Worm (Caenorhabditis elegans): ENCODE measurements around the gene arrd-18.
A peak's percentile ranks its signal among the peaks of the same experiment; 100 is the strongest.

Gene arrd-18

DNA sequence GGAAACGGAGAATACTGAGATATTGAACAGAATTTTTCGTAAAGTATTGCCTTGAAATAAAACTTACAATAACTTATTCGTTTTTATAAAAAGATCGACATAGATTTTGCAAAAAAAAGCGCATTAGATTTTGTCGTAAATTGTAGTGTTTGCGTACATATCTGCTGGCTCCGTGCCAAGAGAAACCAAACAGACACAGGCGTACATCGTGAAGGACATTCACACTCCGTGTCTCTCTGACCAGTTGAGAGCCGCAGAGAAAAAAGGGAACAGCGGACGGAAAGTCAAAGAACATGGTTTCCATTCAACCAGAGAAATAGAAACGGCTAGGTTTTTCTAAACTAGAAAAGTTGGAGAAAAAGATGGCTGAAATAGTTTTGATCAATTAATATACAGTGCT, 3.4 kb upstream of the arrd-18 start, which contains the start of gene arrd-19 (continued):
- TF ChIP-seq lin-29 (GFP tag; IDR thresholded peaks at IDR 0.05) (peak; percentile 58; the same call in 1 of the 2 replicates), dpl-1 (GFP tag; optimal IDR thresholded peaks at IDR 0.05) (peak; percentile 66), nhr-25 (tag; optimal IDR thresholded peaks at IDR 0.05; ENCODE audit: borderline replicate concordance, insufficient read depth) (peak; percentile 53), ctbp-1 (GFP tag; IDR thresholded peaks at IDR 0.05) (peak; percentile 86), daf-16 (GFP tag; optimal IDR thresholded peaks at IDR 0.05) (peak in 1 of 2 experiments; percentile 5), daf-16 (tag; optimal IDR thresholded peaks at IDR 0.05) (peak; percentile 62), pha-4 (GFP tag; IDR thresholded peaks at IDR 0.05) (no peak), pha-4 (tag; optimal IDR thresholded peaks at IDR 0.05) (peak; percentile 54), egl-43 (GFP tag; IDR thresholded peaks at IDR 0.05) (no peak; the same call in 1 of the 2 replicates), ceh-20 (GFP tag; IDR thresholded peaks at IDR 0.05) (peak; percentile 61; the same call in 1 of the 2 replicates), mdt-29 (GFP tag; IDR thresholded peaks at IDR 0.05) (no peak), unc-62 (GFP tag; optimal IDR thresholded peaks at IDR 0.05 in 1 of 2) (peak in 1 of 2 experiments; percentile 97), unc-62 (tag; optimal IDR thresholded peaks at IDR 0.05) (no peak), dmd-6 (GFP tag; IDR thresholded peaks at IDR 0.05) (peak; percentile 92), duxl-1 (tag; optimal IDR thresholded peaks at IDR 0.05; ENCODE audit: poor library complexity) (peak; percentile 79), hif-1 (tag; optimal IDR thresholded peaks at IDR 0.05) (peak in 1 of 2 experiments; percentile 64), skn-1 (tag; optimal IDR thresholded peaks at IDR 0.05) (no peak), tag-97 (GFP tag; IDR thresholded peaks at IDR 0.05) (no peak), mdl-1 (tag; optimal IDR thresholded peaks at IDR 0.05) (peak in 1 of 2 experiments; percentile 85), aha-1 (tag) (peak; percentile 99), pqm-1 (tag; optimal IDR thresholded peaks at IDR 0.05) (peak; percentile 32), hlh-30 (tag; optimal IDR thresholded peaks at IDR 0.05; ENCODE audit: insufficient read depth) (peak; percentile 58), nhr-237 (tag; optimal IDR thresholded peaks at IDR 0.05) (no peak), nhr-102 (tag; optimal IDR thresholded peaks at IDR 0.05) (no peak), lin-13 (GFP tag; optimal IDR thresholded peaks at IDR 0.05) (no peak), mes-2 (tag; optimal IDR thresholded peaks at IDR 0.05; ENCODE audit: poor library complexity, severe bottlenecking) (peak; percentile 80), nhr-42 (GFP tag; IDR thresholded peaks at IDR 0.05) (no peak; the same call in 1 of the 2 replicates), nhr-48 (tag; optimal IDR thresholded peaks at IDR 0.05) (peak; percentile 90), mxl-3 (GFP tag; optimal IDR thresholded peaks at IDR 0.05) (peak; percentile 72), F37D6.2 (tag; optimal IDR thresholded peaks at IDR 0.05) (peak; percentile 41), saeg-2 (GFP tag; IDR thresholded peaks at IDR 0.05) (peak; percentile 80; the same call in 1 of the 2 replicates), F10B5.3 (tag; optimal IDR thresholded peaks at IDR 0.05) (no peak)

ce11 chrV:3308169-3308568, 3.7 kb downstream of the arrd-18 start, which contains the start of gene srbc-3:
srbc-3 (plus strand) TSS chrV:3308469.
- TF ChIP-seq Y5F2A.4 (GFP tag; optimal IDR thresholded peaks at IDR 0.05) (no peak), mxl-3 (GFP tag; optimal IDR thresholded peaks at IDR 0.05) (no peak), unc-62 (GFP tag; optimal IDR thresholded peaks at IDR 0.05 in 1 of 2) (peak in 1 of 2 experiments; percentile 67), unc-62 (tag; optimal IDR thresholded peaks at IDR 0.05) (no peak), ZK546.5 (tag; optimal IDR thresholded peaks at IDR 0.05) (no peak), aha-1 (tag) (no peak), lin-39 (tag; optimal IDR thresholded peaks at IDR 0.05) (no peak)

- TF ChIP-seq gei-8 (GFP tag; optimal IDR thresholded peaks at IDR 0.05) (no peak), aha-1 (tag) (peak; percentile 2)
These were observed 10.0 kb downstream of the arrd-18 start, which contains the start of gene srbc-1 for ce11 chrV:3301898-3302297. srbc-1 (minus strand) TSS chrV:3301998.

DNA sequence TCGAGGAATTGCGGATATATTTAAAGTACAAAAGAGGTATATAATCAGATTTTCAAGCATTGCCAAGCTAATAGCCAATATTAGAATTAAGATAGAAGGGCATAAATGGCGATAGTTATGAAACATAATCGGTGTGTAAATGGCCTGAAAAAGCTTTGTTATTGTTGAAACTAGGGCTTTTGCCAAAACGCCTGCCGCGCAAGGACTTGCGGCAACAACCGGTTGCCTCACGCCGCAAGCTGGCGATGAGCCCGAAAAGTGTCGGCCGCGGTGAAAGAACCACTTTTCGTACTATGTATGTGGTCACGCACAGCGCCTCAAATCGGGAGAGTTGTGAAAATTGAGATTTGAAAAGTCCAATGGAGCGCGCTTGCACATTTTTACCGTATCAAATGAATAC, 12.5 kb downstream of the arrd-18 start:
- TF ChIP-seq saeg-2 (GFP tag; IDR thresholded peaks at IDR 0.05) (no peak), madf-5 (GFP tag; IDR thresholded peaks at IDR 0.05) (peak in 1 of 2 experiments; percentile 70; a peak in 1 of 4 replicates)

All from whole organism, L4 larva.